Worm (Caenorhabditis elegans) whole organism, L2 larva: Measurements from ENCODE around the gene W02C12.2.

Source experiments
- C34F6.9 ChIP-seq: fragments of 150-350 bp; optimal IDR thresholded peaks from 2 replicates; lab custom pipeline; 2014; ENCODE audit warnings: missing biosample characterization, missing genetic modification characterization
- R02D3.7 ChIP-seq: fragments of 150-350 bp; optimal IDR thresholded peaks from 2 replicates; lab custom pipeline; 2014; ENCODE audit warnings: missing biosample characterization, missing genetic modification characterization
- Y55F3AM.14 ChIP-seq: fragments of 200-800 bp; sonication (Bioruptor generic); optimal IDR thresholded peaks from 2 replicates; lab custom pipeline; 2018; ENCODE audit warnings: mild to moderate bottlenecking, missing genetic modification characterization, missing compliant biosample characterization
- ZK546.5 ChIP-seq: sonication (generic microtip); optimal IDR thresholded peaks from 2 replicates; lab custom pipeline; 2017; ENCODE audit warnings: missing biosample characterization, missing genetic modification characterization
- alr-1 ChIP-seq: fragments of 150-350 bp; optimal IDR thresholded peaks from 2 replicates; lab custom pipeline; 2014; ENCODE audit warnings: missing biosample characterization, missing genetic modification characterization
- ama-1 ChIP-seq: fragments of 150-350 bp; optimal IDR thresholded peaks from 2 replicates; lab custom pipeline; 2018; ENCODE audit warnings: inconsistent platforms
- blmp-1 ChIP-seq: sonication (generic microtip); optimal IDR thresholded peaks from 2 replicates; lab custom pipeline; 2017; ENCODE audit warnings: missing genetic modification characterization, mild to moderate bottlenecking, missing compliant biosample characterization, antibody characterized with exemption, moderate library complexity; ENCODE audit not compliant: insufficient read depth
- ceh-82 ChIP-seq: fragments of 150-350 bp; optimal IDR thresholded peaks from 2 replicates; lab custom pipeline; 2014; ENCODE audit warnings: missing biosample characterization, missing genetic modification characterization
- crh-2 ChIP-seq: sonication (generic microtip); optimal IDR thresholded peaks from 2 replicates; lab custom pipeline; 2017; ENCODE audit warnings: missing biosample characterization, missing genetic modification characterization
- egl-27 ChIP-seq: sonication (generic microtip); optimal IDR thresholded peaks from 3 replicates; lab custom pipeline; 2017; ENCODE audit warnings: missing biosample characterization, missing genetic modification reagents, missing genetic modification characterization
- elt-3 ChIP-seq: sonication (generic microtip); optimal IDR thresholded peaks from 2 replicates; lab custom pipeline; 2017; ENCODE audit warnings: missing biosample characterization, missing genetic modification characterization
- fos-1 ChIP-seq: fragments of 150-350 bp; optimal IDR thresholded peaks from 2 replicates; lab custom pipeline; 2014; ENCODE audit warnings: missing biosample characterization, missing genetic modification characterization
- gmeb-1 ChIP-seq: fragments of 150-350 bp; optimal IDR thresholded peaks from 2 replicates; lab custom pipeline; 2014; ENCODE audit warnings: missing biosample characterization, missing genetic modification characterization
- lin-13 ChIP-seq: fragments of 150-350 bp; optimal IDR thresholded peaks from 2 replicates; lab custom pipeline; 2014; ENCODE audit warnings: missing biosample characterization, missing genetic modification reagents, missing genetic modification characterization
- lin-39 ChIP-seq: fragments of 150-350 bp; optimal IDR thresholded peaks from 2 replicates; lab custom pipeline; 2014; ENCODE audit warnings: missing biosample characterization, missing genetic modification reagents, missing genetic modification characterization
- mbf-1 ChIP-seq: sonication (generic microtip); optimal IDR thresholded peaks from 2 replicates; lab custom pipeline; 2017; ENCODE audit warnings: missing biosample characterization, missing genetic modification characterization
- nhr-10 ChIP-seq: sonication (generic microtip); optimal IDR thresholded peaks from 2 replicates; lab custom pipeline; 2017; ENCODE audit warnings: missing biosample characterization, missing genetic modification characterization
- nhr-21 ChIP-seq: fragments of 150-350 bp; optimal IDR thresholded peaks from 2 replicates; lab custom pipeline; 2014; ENCODE audit warnings: missing biosample characterization, missing genetic modification characterization
- nhr-23 ChIP-seq: fragments of 150-350 bp; optimal IDR thresholded peaks from 2 replicates; lab custom pipeline; 2014; ENCODE audit warnings: missing biosample characterization, missing genetic modification reagents, missing genetic modification characterization
- nhr-77 ChIP-seq: fragments of 150-350 bp; optimal IDR thresholded peaks from 2 replicates; lab custom pipeline; 2014; ENCODE audit warnings: missing biosample characterization, missing genetic modification characterization
- sem-4 ChIP-seq: fragments of 150-350 bp; optimal IDR thresholded peaks from 2 replicates; lab custom pipeline; 2014; ENCODE audit warnings: missing biosample characterization, missing genetic modification reagents, missing genetic modification characterization
- sma-3 ChIP-seq: sonication (generic microtip); optimal IDR thresholded peaks from 2 replicates; lab custom pipeline; 2016; ENCODE audit warnings: missing genetic modification reagents, missing genetic modification characterization, missing compliant biosample characterization
- sma-9 ChIP-seq, 2 experiments: fragments of 150-350 bp in 1 of 2; sonication (generic microtip) in 1 of 2; optimal IDR thresholded peaks; 2 replicates each; lab custom pipeline; 2014 to 2016; ENCODE audit warnings: missing genetic modification characterization in 2 of 2, mild to moderate bottlenecking in 1 of 2, missing biosample characterization in 1 of 2, missing compliant biosample characterization in 1 of 2, missing genetic modification reagents in 1 of 2, moderate library complexity in 1 of 2
- snpc-4 ChIP-seq: fragments of 150-350 bp; optimal IDR thresholded peaks from 2 replicates; lab custom pipeline; 2014; ENCODE audit warnings: missing biosample characterization, missing genetic modification characterization
- unc-39 ChIP-seq: fragments of 150-350 bp; optimal IDR thresholded peaks from 2 replicates; lab custom pipeline; 2014; ENCODE audit warnings: missing biosample characterization, missing genetic modification characterization
- unc-62 ChIP-seq: fragments of 150-350 bp; optimal IDR thresholded peaks from 2 replicates; lab custom pipeline; 2014; ENCODE audit warnings: missing biosample characterization, missing genetic modification reagents, missing genetic modification characterization
- ztf-1 ChIP-seq: fragments of 200-800 bp; sonication (Bioruptor generic); conservative IDR thresholded peaks from 2 replicates; pipeline ENCODE4 v1.3.6; 2022; ENCODE audit warnings: missing genetic modification characterization, missing compliant biosample characterization
- ztf-11 ChIP-seq: sonication (generic microtip); optimal IDR thresholded peaks from 2 replicates; lab custom pipeline; 2017; ENCODE audit warnings: missing biosample characterization, missing genetic modification characterization
- ztf-4 ChIP-seq: fragments of 150-350 bp; optimal IDR thresholded peaks from 2 replicates; lab custom pipeline; 2014; ENCODE audit warnings: missing biosample characterization, missing genetic modification characterization

Gene W02C12.2

ce11 chrIV:3995384-3995783, 12.4 kb downstream of the W02C12.2 start, which contains the start of gene F47C12.7:
F47C12.7 (minus strand) TSS chrIV:3995484.
- TF ChIP-seq ZK546.5 (tag; lab: Kevin White, UChicago): no peak
- no peak for TF ChIP-seq lin-13 (GFP tag; lab: Kevin White, UChicago)
- no peak for TF ChIP-seq sma-9 (GFP tag; optimal IDR thresholded peaks at IDR 0.05; lab: Kevin White, UChicago)
- no peak for TF ChIP-seq sma-9 (tag; optimal IDR thresholded peaks at IDR 0.05; lab: Kevin White, UChicago)
- no peak for TF ChIP-seq Y55F3AM.14 (GFP tag; lab: Kevin White, UChicago)

- TF ChIP-seq snpc-4 (tag; lab: Kevin White, UChicago): no peak
- TF ChIP-seq ceh-82 (tag; lab: Kevin White, UChicago): no peak
Observed at ce11 chrIV:3994318-3994717, 13.5 kb downstream of the W02C12.2 start, which contains the start of gene F47C12.13. F47C12.13 (minus strand) TSS chrIV:3994418.

- TF ChIP-seq alr-1 (no peak), nhr-23 (tag; lab: Kevin White, UChicago) (no peak), mbf-1 (tag; lab: Kevin White, UChicago) (no peak), fos-1 (no peak), R02D3.7 (no peak), crh-2 (tag; lab: Kevin White, UChicago) (no peak), lin-39 (no peak), ztf-11 (tag; lab: Kevin White, UChicago) (no peak), Y55F3AM.14 (GFP tag; lab: Kevin White, UChicago) (no peak)
Observed at ce11 chrIV:3993292-3993691, 14.5 kb downstream of the W02C12.2 start, which contains the start of gene F47C12.6. F47C12.6 (minus strand) TSS chrIV:3993392.

- TF ChIP-seq nhr-10 (no peak), ZK546.5 (tag; lab: Kevin White, UChicago) (no peak), lin-13 (GFP tag; lab: Kevin White, UChicago) (no peak), sma-3 (no peak), ceh-82 (tag; lab: Kevin White, UChicago) (no peak), egl-27 (tag; lab: Kevin White, UChicago) (peak; percentile 45), sem-4 (tag; lab: Kevin White, UChicago) (no peak), C34F6.9 (tag; lab: Kevin White, UChicago) (no peak), elt-3 (tag; lab: Kevin White, UChicago) (no peak), nhr-77 (tag; lab: Kevin White, UChicago) (no peak), ztf-4 (tag; lab: Kevin White, UChicago) (no peak), blmp-1 (tag; lab: Kevin White, UChicago) (no peak), nhr-21 (no peak), mbf-1 (tag; lab: Kevin White, UChicago) (no peak), nhr-23 (tag; lab: Kevin White, UChicago) (no peak), crh-2 (tag; lab: Kevin White, UChicago) (no peak), alr-1 (no peak), ztf-1 (no peak), gmeb-1 (tag; lab: Kevin White, UChicago) (peak; percentile 62), fos-1 (peak; percentile 100), unc-62 (no peak), sma-9 (GFP tag; optimal IDR thresholded peaks at IDR 0.05; lab: Kevin White, UChicago) (peak; percentile 65), sma-9 (tag; optimal IDR thresholded peaks at IDR 0.05; lab: Kevin White, UChicago) (no peak), unc-39 (tag; lab: Kevin White, UChicago) (no peak)
Observed at ce11 chrIV:3988638-3989152, 19.1 kb downstream of the W02C12.2 start, which contains the start of gene clec-78. clec-78 (plus strand) TSS chrIV:3989102.

- TF ChIP-seq ztf-1: no peak
- TF ChIP-seq gmeb-1 (tag; lab: Kevin White, UChicago): no peak
- TF ChIP-seq ama-1 (lab: Kevin White, UChicago): no peak
Observed at ce11 chrIV:3988132-3988531, 19.6 kb downstream of the W02C12.2 start.

- TF ChIP-seq ztf-4 (tag; lab: Kevin White, UChicago) (no peak), ZK546.5 (tag; lab: Kevin White, UChicago) (no peak), crh-2 (tag; lab: Kevin White, UChicago) (no peak), egl-27 (tag; lab: Kevin White, UChicago) (no peak)
Observed at ce11 chrIV:3981601-3982000, 26.2 kb downstream of the W02C12.2 start, which contains the start of gene srh-223. srh-223 (plus strand) TSS chrIV:3981901.
